Worm (Caenorhabditis elegans): ENCODE measurements around the gene daf-31.

DNA sequence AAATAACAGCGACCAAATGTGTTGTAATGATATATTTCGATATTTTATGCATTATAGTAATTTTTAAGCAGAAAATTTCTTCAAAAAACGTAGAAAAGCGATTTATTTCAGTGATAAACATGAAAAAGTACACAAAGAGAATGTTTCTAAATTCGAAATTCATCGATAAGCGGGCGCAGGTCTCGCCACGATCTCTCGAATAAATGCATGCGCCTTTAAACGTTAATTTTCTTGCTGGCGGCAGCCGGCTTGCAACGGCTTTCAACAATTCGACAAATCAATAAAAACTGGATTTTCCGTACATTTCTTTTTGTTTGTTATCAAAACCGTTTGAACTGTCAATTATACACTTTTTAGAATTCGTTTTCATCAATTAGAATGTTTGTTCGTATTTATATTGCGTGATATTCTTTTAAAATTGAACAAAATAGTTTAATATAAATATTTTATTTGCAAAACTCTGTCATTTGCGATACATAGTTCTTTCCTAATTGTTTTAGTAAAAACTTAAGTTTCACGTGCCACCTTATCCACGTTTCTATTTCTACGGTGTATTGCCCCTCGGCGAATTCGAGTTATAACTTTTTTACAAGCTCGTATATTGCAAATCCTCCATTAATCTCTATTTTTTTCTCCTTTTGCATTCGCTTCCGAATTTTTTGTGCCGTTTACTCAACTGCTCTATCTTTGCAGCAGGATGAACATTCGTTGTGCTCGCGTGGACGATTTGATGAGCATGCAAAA, at the start of gene daf-31:
- no peak for TF ChIP-seq nhr-19 (GFP tag; conservative IDR thresholded peaks at IDR 0.05)
- TF ChIP-seq sup-37 (GFP tag; optimal IDR thresholded peaks at IDR 0.05), result no peak
- TF ChIP-seq snpc-4 (tag; optimal IDR thresholded peaks at IDR 0.05), result peak; percentile 14
- no peak for TF ChIP-seq unc-62 (GFP tag; optimal IDR thresholded peaks at IDR 0.05)
- TF ChIP-seq ceh-82 (tag; optimal IDR thresholded peaks at IDR 0.05), result peak in 2 of 3 experiments; percentile 36 to 72

Data from whole organism, L1 larva.